Fruit fly (Drosophila melanogaster) whole organism, adult: ENCODE data around the gene galene.

Experiments
- CG5204 ChIP-seq: fragments of 200-800 bp; sonication (Bioruptor generic); optimal IDR thresholded peaks from 2 replicates; lab custom pipeline; 2016; ENCODE audit warnings: missing biosample characterization, missing genetic modification characterization
- cnc ChIP-seq, 2 experiments: fragments of >200 bp; optimal IDR thresholded peaks; 2 replicates each; lab custom pipeline; 2017
- kay ChIP-seq: fragments of 200-800 bp; sonication (Bioruptor generic); peaks from one replicate; lab custom pipeline; 2016; ENCODE audit warnings: missing biosample characterization, missing genetic modification characterization, borderline replicate concordance

DNA sequence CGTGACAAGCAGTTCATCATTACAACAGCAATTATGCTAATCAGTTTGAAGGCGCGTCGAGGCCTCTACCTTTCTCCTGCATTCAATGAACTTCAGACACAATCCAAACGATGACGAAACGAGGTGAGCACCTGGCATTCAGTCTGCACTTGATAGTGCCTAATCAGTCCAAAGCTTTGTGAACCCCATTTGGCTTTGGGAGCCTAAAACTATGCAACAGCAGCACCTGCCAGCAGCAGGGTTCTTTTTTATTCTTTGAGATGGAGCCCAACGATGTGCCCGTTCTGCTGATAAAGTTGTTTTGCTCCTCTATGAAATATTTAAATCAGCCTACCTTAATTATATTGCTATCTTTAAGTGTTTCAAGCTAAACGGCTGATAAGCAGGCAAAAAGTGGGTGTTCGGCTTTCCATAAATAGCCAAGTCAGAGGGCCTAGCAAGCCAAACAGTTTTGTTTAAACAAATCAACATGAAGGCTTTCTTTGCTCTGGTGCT, 8.2 kb upstream of the galene start, which contains the start of gene LysS:
- TF ChIP-seq kay (GFP tag; lab: Kevin White, UChicago): no peak
- no peak for TF ChIP-seq cnc (optimal IDR thresholded peaks at IDR 0.05; lab: Kevin White, UChicago)
- no peak for TF ChIP-seq CG5204 (GFP tag; lab: Kevin White, UChicago)
